Fruit fly (Drosophila melanogaster): ENCODE results near the gene Trm7-34.

Trm7-34 gene

DNA sequence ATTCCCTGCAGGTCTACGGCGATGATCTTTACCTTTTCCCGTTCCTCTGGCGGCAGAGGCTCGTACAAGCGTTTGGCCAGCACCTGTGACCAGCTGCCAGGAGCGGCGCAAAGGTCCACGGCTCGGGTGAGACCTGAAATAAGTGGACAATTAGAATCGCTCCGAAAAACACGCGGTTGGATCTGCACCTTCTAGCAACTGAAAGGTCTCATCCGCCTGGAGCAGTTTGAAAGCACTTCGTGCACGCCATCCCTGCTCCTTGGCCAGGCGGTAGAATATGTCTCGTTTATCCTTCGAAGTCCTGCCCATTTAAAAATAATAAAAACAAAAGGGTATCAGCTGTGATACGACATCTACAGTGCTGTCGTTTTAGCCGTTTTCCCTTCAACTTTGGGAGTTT lies at the start of gene Trm7-34:
Trm7-34 (minus strand) TSS at position 365 of the 400 bp plus-strand sequence.
- TF ChIP-seq CG15336 (GFP tag; IDR thresholded peaks at IDR 0.05) (no peak), eg (GFP tag; IDR thresholded peaks at IDR 0.05) (no peak), CG7368 (GFP tag; optimal IDR thresholded peaks at IDR 0.05) (no peak), CG6808 (GFP tag; optimal IDR thresholded peaks at IDR 0.05) (no peak), Gug (GFP tag; IDR thresholded peaks at IDR 0.05) (no peak), Hr39 (GFP tag; optimal IDR thresholded peaks at IDR 0.05) (no peak)

DNA sequence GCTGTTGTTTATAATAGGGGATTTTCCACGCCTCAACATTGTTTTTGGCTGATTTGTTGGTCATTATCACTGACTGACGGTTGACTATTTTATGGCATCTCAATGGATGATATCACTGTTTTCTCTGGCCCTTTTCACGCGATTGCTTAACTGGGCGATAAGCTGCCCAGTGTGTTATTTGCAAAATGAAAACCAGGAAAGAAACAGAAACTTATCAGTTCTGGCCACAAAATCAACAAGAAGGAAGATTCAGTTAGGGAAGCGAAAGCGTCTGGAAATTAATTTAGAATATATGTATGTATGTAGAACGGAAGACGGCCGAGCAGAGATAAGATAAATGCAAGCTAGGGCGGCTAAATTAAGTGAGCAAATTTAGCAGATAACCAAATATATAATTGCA lies 48.3 kb upstream of the Trm7-34 start:
- TF ChIP-seq Ets96B (tag; optimal IDR thresholded peaks at IDR 0.05): no peak
- TF ChIP-seq fd85E (GFP tag; optimal IDR thresholded peaks at IDR 0.05): no peak
- no peak for TF ChIP-seq CG16779 (tag; optimal IDR thresholded peaks at IDR 0.05)
- peak; percentile 6 for TF ChIP-seq vri (GFP tag; optimal IDR thresholded peaks at IDR 0.05)

DNA sequence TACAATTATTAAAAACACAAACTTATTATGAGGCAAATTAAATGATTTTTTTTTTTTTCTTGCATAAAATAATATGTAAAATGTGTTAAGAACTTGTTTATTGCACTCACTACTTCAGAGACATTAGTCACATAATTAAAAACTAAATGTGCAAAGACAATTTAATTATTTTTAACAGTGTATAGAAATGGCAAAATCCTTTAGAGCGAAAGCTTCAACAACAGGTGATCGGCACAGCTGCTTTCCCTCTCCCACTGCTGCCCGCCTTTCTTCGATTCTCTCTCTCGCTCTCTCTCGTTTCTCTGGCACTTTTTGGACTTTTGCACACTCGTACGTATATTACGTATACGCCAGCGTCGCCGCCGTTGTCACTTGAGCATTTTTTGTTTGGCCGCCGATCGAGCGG lies 46.7 kb upstream of the Trm7-34 start:
- TF ChIP-seq CG11762 (GFP tag; optimal IDR thresholded peaks at IDR 0.05; ENCODE audit: insufficient read depth): no peak
- peak; percentile 84 for TF ChIP-seq Eip78C (GFP tag)
- peak; percentile 60 for TF ChIP-seq svp (GFP tag)
- TF ChIP-seq Hr4 (GFP tag; optimal IDR thresholded peaks at IDR 0.05): peak; percentile 31
- no peak for TF ChIP-seq Hr38 (GFP tag; optimal IDR thresholded peaks at IDR 0.05)
- peak; percentile 30 for TF ChIP-seq esn (GFP tag; optimal IDR thresholded peaks at IDR 0.05)
- peak; percentile 11 for TF ChIP-seq CG6854 (GFP tag; optimal IDR thresholded peaks at IDR 0.05)
- TF ChIP-seq Met (GFP tag; optimal IDR thresholded peaks at IDR 0.05): peak; percentile 25
- no peak for TF ChIP-seq fkh (GFP tag; optimal IDR thresholded peaks at IDR 0.05)
- no peak for TF ChIP-seq CG10669 (GFP tag; optimal IDR thresholded peaks at IDR 0.05)
- peak; percentile 26 for TF ChIP-seq vri (GFP tag; optimal IDR thresholded peaks at IDR 0.05)
- peak; percentile 26 for TF ChIP-seq cyc (GFP tag; optimal IDR thresholded peaks at IDR 0.05)
- no peak for TF ChIP-seq acj6 (GFP tag; optimal IDR thresholded peaks at IDR 0.05)
- TF ChIP-seq Eip93F (GFP tag; optimal IDR thresholded peaks at IDR 0.05): no peak
- no peak for TF ChIP-seq Blimp-1 (GFP tag; optimal IDR thresholded peaks at IDR 0.05)
- TF ChIP-seq Eip75B (GFP tag; optimal IDR thresholded peaks at IDR 0.05): no peak
- TF ChIP-seq CG15336 (GFP tag; IDR thresholded peaks at IDR 0.05): peak; percentile 57
- no peak for TF ChIP-seq CG11294 (GFP tag; IDR thresholded peaks at IDR 0.05)
- peak; percentile 40; the same call in 2 of the 3 replicates for TF ChIP-seq eg (GFP tag; IDR thresholded peaks at IDR 0.05)
- peak; percentile 56; the same call in 2 of the 3 replicates for TF ChIP-seq CG8119 (GFP tag; IDR thresholded peaks at IDR 0.05)
- TF ChIP-seq Sox15 (GFP tag; optimal IDR thresholded peaks at IDR 0.05): no peak
- peak; percentile 33 for TF ChIP-seq CG32006 (GFP tag; optimal IDR thresholded peaks at IDR 0.05)
- TF ChIP-seq CG34406 (GFP tag; optimal IDR thresholded peaks at IDR 0.05): peak; percentile 22
- peak; percentile 14 for TF ChIP-seq topi (GFP tag; optimal IDR thresholded peaks at IDR 0.05)
- TF ChIP-seq ss (GFP tag; optimal IDR thresholded peaks at IDR 0.05): no peak
- no peak for TF ChIP-seq CG6163 (GFP tag; IDR thresholded peaks at IDR 0.05)
- no peak for TF ChIP-seq fd85E (GFP tag; optimal IDR thresholded peaks at IDR 0.05)
- no peak for TF ChIP-seq CG16779 (tag; optimal IDR thresholded peaks at IDR 0.05)

DNA sequence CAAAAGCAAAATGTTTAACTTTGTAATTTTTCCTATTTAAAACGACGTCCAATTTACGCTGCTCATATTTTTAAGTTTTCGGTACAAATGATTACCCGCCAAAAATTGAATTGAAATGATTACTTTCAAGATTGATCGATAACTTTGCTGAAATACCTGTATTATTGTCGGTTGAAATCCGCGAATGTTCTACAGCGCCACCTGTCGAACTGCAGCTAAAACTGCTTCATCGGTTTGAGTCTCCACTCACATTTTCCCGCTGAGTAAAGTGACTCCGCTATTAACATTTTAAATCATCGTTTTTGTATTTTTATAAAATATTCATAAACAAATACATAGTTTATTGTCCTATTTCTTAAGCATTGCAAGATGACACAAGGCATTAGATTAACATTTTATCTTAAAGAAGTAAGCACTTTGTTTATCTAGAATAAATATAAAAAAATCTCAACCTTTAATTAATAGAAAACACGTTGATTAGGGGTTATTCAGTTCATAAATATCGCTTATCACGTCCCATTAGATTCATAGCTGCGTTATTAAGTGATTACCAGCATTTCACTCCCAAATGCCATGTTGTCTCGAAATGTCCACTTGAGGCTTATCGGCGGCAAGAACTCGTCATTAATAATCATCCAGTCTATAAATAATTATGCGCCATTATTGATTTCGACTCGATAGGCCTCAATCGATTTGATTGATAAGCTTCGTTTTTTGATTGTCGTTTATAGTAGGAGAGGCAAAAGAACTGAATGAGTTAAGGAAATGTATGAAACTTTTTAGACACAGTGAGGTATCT lies 46.1 kb upstream of the Trm7-34 start:
- TF ChIP-seq Smox (GFP tag; optimal IDR thresholded peaks at IDR 0.05) (no peak), vri (GFP tag; optimal IDR thresholded peaks at IDR 0.05) (peak; percentile 35)

All from whole organism, prepupa.